Fruit fly (Drosophila melanogaster): Measurements from ENCODE around the gene CCT6.
A peak's percentile ranks its signal among the peaks of the same experiment; 100 is the strongest.

DNA sequence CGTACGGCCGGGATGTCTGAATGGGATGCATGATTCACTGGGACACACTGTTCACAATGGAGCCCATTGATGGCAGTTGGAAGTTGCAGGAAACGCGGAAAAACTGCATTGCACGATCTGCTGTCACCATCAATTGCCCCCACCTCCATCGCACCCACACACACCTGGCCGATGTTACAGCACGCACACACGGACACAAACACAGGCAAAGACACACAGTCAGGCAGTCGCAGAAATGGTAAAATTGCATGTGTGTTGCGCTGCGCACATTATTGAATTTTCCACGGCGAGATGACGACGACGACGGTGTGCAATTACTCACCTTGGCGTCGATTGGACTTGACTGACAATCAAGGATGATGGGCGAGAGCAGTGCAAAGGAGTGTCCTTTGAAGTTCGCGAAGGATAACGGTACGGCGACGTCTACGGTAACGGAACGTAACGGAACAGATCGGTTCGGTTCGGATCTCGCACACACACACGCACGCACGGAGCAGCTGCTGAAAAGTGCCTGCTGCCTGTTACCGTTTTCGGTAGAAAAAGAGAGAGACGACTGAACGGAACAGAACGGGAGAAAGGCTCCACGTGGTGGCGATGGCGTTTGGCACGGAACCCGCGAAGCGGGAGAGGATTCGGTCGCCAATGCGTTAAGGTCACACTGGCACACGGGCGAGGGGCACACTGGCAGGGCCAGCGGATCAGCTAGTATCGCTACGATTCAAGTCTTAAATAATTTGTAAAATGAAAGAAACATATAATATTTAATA, 36.3 kb upstream of the CCT6 start, which contains the start of the genes CG9281 and CG15601:
- TF ChIP-seq ovo (GFP tag; optimal IDR thresholded peaks at IDR 0.05) (peak; percentile 99), pad (GFP tag; optimal IDR thresholded peaks at IDR 0.05) (peak; percentile 41), toe (GFP tag; optimal IDR thresholded peaks at IDR 0.05) (no peak)
